Worm (Caenorhabditis elegans): ENCODE measurements around the gene srv-7.

- TF ChIP-seq W03F9.2 (tag; optimal IDR thresholded peaks at IDR 0.05) (no peak), dao-5 (tag; optimal IDR thresholded peaks at IDR 0.05) (no peak)
Measured at ce11 chrX:5696197-5696596, 48.4 kb upstream of the srv-7 start.

All from whole organism, L4/young adult.